Worm (Caenorhabditis elegans) whole organism, L4 larva: Measurements from ENCODE around the gene C16A11.2.

ENCODE experiments used
- ama-1 ChIP-seq: fragments of 150-350 bp; optimal IDR thresholded peaks from 2 replicates; lab custom pipeline; 2014; ENCODE audit warnings: inconsistent platforms, mixed read lengths
- ceh-28 ChIP-seq: fragments of 150-350 bp; optimal IDR thresholded peaks from 2 replicates; lab custom pipeline; 2014; ENCODE audit warnings: missing biosample characterization, missing genetic modification reagents, missing genetic modification characterization
- unc-62 ChIP-seq, 3 experiments: fragments of 150-350 bp in 1 of 3; sonication (generic microtip); optimal IDR thresholded peaks in 2 of 3; peaks in 1 of 3; 1 replicate in 1 of 3; 2 replicates in 2 of 3; lab custom pipeline; 2014 to 2017; ENCODE audit warnings: missing biosample characterization in 3 of 3, missing genetic modification characterization in 3 of 3, missing genetic modification reagents in 3 of 3, missing genotype in 1 of 3

ce11 chrII:4275637-4276252, 37.7 kb downstream of the C16A11.2 start, which contains the start of gene npr-42:
- no peak for TF ChIP-seq ama-1 (lab: Kevin White, UChicago)
- peak in 1 of 2 experiments; percentile 91 for TF ChIP-seq unc-62 (GFP tag; optimal IDR thresholded peaks at IDR 0.05 in 1 of 2; lab: Kevin White, UChicago)
- TF ChIP-seq unc-62 (tag; optimal IDR thresholded peaks at IDR 0.05; lab: Kevin White, UChicago) = no peak
- no peak for TF ChIP-seq ceh-28 (tag; lab: Kevin White, UChicago)
